Fruit fly (Drosophila melanogaster): ENCODE data around the gene CG13760.

Gene CG13760

dm6 chrX:2591315-2591999 lies 6.0 kb upstream of the CG13760 start (continued):
- TF ChIP-seq CG32767 (GFP tag; IDR thresholded peaks at IDR 0.05) (no peak), ci (GFP tag; IDR thresholded peaks at IDR 0.05) (no peak), CG13624 (GFP tag; optimal IDR thresholded peaks at IDR 0.05) (no peak), CG6854 (GFP tag; optimal IDR thresholded peaks at IDR 0.05) (peak; percentile 30), CG11085 (GFP tag; IDR thresholded peaks at IDR 0.05) (no peak), gsb-n (tag; optimal IDR thresholded peaks at IDR 0.05) (no peak), CG9817 (tag; optimal IDR thresholded peaks at IDR 0.05) (peak; percentile 28), CG13894 (tag; optimal IDR thresholded peaks at IDR 0.05) (no peak), Scr (GFP tag; IDR thresholded peaks at IDR 0.05; ENCODE audit: partially characterized antibody) (no peak), CG9876 (GFP tag; optimal IDR thresholded peaks at IDR 0.05) (no peak), Sry-δ (GFP tag; optimal IDR thresholded peaks at IDR 0.05) (no peak), CG3281 (GFP tag; optimal IDR thresholded peaks at IDR 0.05) (peak; percentile 64), fru (optimal IDR thresholded peaks at IDR 0.05) (no peak), Fer3 (tag; optimal IDR thresholded peaks at IDR 0.05) (peak; percentile 8), danr (GFP tag; IDR thresholded peaks at IDR 0.05) (no peak), Rfx (GFP tag; IDR thresholded peaks at IDR 0.05) (peak; percentile 21; the same call in 1 of the 2 replicates), CG15073 (GFP tag; optimal IDR thresholded peaks at IDR 0.05) (no peak), Hmr (GFP tag; optimal IDR thresholded peaks at IDR 0.05) (peak; percentile 56), ssp (GFP tag; IDR thresholded peaks at IDR 0.05) (no peak), D (optimal IDR thresholded peaks at IDR 0.05) (no peak), D (GFP tag; optimal IDR thresholded peaks at IDR 0.05) (no peak), aop (GFP tag; IDR thresholded peaks at IDR 0.05) (no peak), CG1647 (GFP tag; optimal IDR thresholded peaks at IDR 0.05) (no peak), sug (tag; optimal IDR thresholded peaks at IDR 0.05) (peak; percentile 75), CG7372 (GFP tag; IDR thresholded peaks at IDR 0.05) (no peak), CG42726 (GFP tag; IDR thresholded peaks at IDR 0.05; ENCODE audit: partially characterized antibody) (no peak), cad (GFP tag; optimal IDR thresholded peaks at IDR 0.05) (no peak), CG6813 (GFP tag; optimal IDR thresholded peaks at IDR 0.05) (no peak), HLHmδ (GFP tag; optimal IDR thresholded peaks at IDR 0.05) (no peak), CG9932 (GFP tag; IDR thresholded peaks at IDR 0.05) (peak; percentile 38; the same call in 1 of the 2 replicates), schlank (tag; optimal IDR thresholded peaks at IDR 0.05) (no peak), Hand (GFP tag; optimal IDR thresholded peaks at IDR 0.05) (peak; percentile 43), CG15601 (tag; optimal IDR thresholded peaks at IDR 0.05) (no peak), CG15696 (tag; optimal IDR thresholded peaks at IDR 0.05) (no peak), Ravus (GFP tag; IDR thresholded peaks at IDR 0.05) (no peak), jing (GFP tag; optimal IDR thresholded peaks at IDR 0.05) (no peak), YL-1 (GFP tag; optimal IDR thresholded peaks at IDR 0.05) (no peak), trh (GFP tag; optimal IDR thresholded peaks at IDR 0.05) (no peak), nom (GFP tag; optimal IDR thresholded peaks at IDR 0.05) (no peak), lab (GFP tag; optimal IDR thresholded peaks at IDR 0.05) (peak; percentile 68), fu2 (GFP tag; optimal IDR thresholded peaks at IDR 0.05) (peak; percentile 3), ERR (GFP tag; optimal IDR thresholded peaks at IDR 0.05) (no peak), CG13287 (GFP tag; IDR thresholded peaks at IDR 0.05; ENCODE audit: partially characterized antibody) (no peak), pros (GFP tag; optimal IDR thresholded peaks at IDR 0.05) (no peak), CG34376 (GFP tag; optimal IDR thresholded peaks at IDR 0.05) (peak; percentile 23), CG3163 (GFP tag; optimal IDR thresholded peaks at IDR 0.05) (no peak), ap (GFP tag; IDR thresholded peaks at IDR 0.05) (no peak), NfI (GFP tag; optimal IDR thresholded peaks at IDR 0.05) (peak; percentile 35), Dip3 (GFP tag; optimal IDR thresholded peaks at IDR 0.05) (no peak), al (GFP tag; IDR thresholded peaks at IDR 0.05) (no peak), Taf1 (GFP tag; IDR thresholded peaks at IDR 0.05) (no peak)

Measured in whole organism, embryonic.